Fruit fly (Drosophila melanogaster) whole organism, prepupa: ENCODE results near the gene ppk31.
A peak's percentile ranks its signal among the peaks of the same experiment; 100 is the strongest.

Experiments
- CG16779 ChIP-seq: fragments of 200-800 bp; sonication (Bioruptor generic); optimal IDR thresholded peaks from 3 replicates; lab custom pipeline; 2017; ENCODE audit warnings: missing biosample characterization, mild to moderate bottlenecking, missing genetic modification characterization
- CG3919 ChIP-seq: fragments of 200-800 bp; sonication (Bioruptor generic); optimal IDR thresholded peaks from 3 replicates; lab custom pipeline; 2016; ENCODE audit warnings: missing biosample characterization, missing genetic modification characterization
- Met ChIP-seq: fragments of 200-800 bp; sonication (Bioruptor generic); optimal IDR thresholded peaks from 3 replicates; lab custom pipeline; 2016; ENCODE audit warnings: missing biosample characterization, missing genetic modification characterization
- OdsH ChIP-seq: fragments of 200-800 bp; sonication (Bioruptor generic); optimal IDR thresholded peaks from 3 replicates; lab custom pipeline; 2016; ENCODE audit warnings: missing biosample characterization, missing genetic modification characterization
- Sox102F ChIP-seq: fragments of 200-800 bp; sonication (Bioruptor generic); optimal IDR thresholded peaks from 2 replicates; lab custom pipeline; 2016; ENCODE audit warnings: missing biosample characterization, mild to moderate bottlenecking, missing genetic modification characterization
- fkh ChIP-seq: fragments of 200-800 bp; sonication (Bioruptor generic); optimal IDR thresholded peaks from 3 replicates; lab custom pipeline; 2017; ENCODE audit warnings: missing biosample characterization, mild to moderate bottlenecking, missing genetic modification characterization, moderate library complexity
- salr ChIP-seq, 2 experiments: fragments of 200-800 bp; sonication (Bioruptor generic); optimal IDR thresholded peaks; 3 replicates each; lab custom pipeline; 2016 to 2018; ENCODE audit warnings: missing biosample characterization in 2 of 2, missing genetic modification characterization in 2 of 2, mild to moderate bottlenecking in 1 of 2

dm6 chr3R:27181074-27181473 lies 18.1 kb downstream of the ppk31 start:
- TF ChIP-seq fkh (GFP tag; lab: Kevin White, UChicago) (no peak), CG3919 (GFP tag; lab: Kevin White, UChicago) (peak; percentile 58), Met (GFP tag; lab: Kevin White, UChicago) (peak; percentile 8), Sox102F (no peak), OdsH (GFP tag; lab: Kevin White, UChicago) (peak; percentile 49), salr (GFP tag; optimal IDR thresholded peaks at IDR 0.05; lab: Kevin White, UChicago) (peak in 1 of 2 experiments; percentile 65), CG16779 (no peak)
